Fruit fly (Drosophila melanogaster): ENCODE data around the gene CG6686.

The CG6686 gene

DNA sequence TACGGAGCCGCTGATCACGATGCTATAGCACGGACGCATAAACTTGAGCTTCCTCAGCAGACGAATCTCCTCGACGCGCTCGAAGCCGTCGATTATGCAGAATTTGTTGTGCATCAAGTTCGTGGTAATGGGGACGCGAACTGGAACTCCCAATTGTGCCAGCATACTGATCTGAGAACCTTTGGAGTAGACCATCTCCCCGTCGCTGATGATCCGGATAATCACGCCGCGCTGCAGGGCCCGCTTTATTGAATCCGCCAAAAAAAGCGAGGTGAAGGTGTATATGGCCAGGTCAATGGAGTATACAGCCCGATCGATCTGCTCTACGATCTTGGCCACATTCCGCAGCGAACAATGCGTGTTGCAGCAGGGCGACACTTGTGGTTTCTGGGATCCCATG lies 1.4 kb upstream of the CG6686 start:
- TF ChIP-seq psq (optimal IDR thresholded peaks at IDR 0.05) (no peak), usp (GFP tag; optimal IDR thresholded peaks at IDR 0.05) (no peak), Dll (optimal IDR thresholded peaks at IDR 0.05) (no peak), pan (optimal IDR thresholded peaks at IDR 0.05) (no peak)

- no peak for TF ChIP-seq usp (GFP tag; optimal IDR thresholded peaks at IDR 0.05)
- TF ChIP-seq CG8478 (optimal IDR thresholded peaks at IDR 0.05) = no peak
- no peak for TF ChIP-seq pan (optimal IDR thresholded peaks at IDR 0.05)
- TF ChIP-seq Dll (optimal IDR thresholded peaks at IDR 0.05) = no peak
- TF ChIP-seq psq (optimal IDR thresholded peaks at IDR 0.05) = no peak
- TF ChIP-seq EcR (GFP tag; optimal IDR thresholded peaks at IDR 0.05) = no peak
Observed at dm6 chr2L:11981210-11981609, 6.6 kb downstream of the CG6686 start, which contains the start of gene CG16965. Gene CG16965, plus strand, starts transcription at chr2L:11981591.

DNA sequence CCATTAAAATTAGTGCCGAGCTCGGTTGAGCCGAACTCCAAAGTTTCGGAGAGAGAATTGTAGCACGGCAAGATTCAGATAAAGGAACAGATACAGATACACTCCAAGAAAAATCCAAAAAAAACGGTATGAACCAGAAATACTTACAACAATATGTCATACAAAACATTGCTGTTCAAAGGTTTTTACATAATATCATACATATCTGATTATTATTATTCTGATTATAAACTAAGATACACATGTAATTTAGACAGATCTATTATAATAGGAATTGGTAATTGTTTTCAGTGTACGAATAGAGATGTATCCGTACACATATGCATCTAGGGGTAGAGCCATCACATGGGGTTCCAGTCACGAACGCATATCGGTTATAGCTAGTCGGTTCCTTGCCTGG lies 7.8 kb downstream of the CG6686 start:
- TF ChIP-seq usp (GFP tag; optimal IDR thresholded peaks at IDR 0.05) (no peak), CG8478 (optimal IDR thresholded peaks at IDR 0.05) (no peak)

DNA sequence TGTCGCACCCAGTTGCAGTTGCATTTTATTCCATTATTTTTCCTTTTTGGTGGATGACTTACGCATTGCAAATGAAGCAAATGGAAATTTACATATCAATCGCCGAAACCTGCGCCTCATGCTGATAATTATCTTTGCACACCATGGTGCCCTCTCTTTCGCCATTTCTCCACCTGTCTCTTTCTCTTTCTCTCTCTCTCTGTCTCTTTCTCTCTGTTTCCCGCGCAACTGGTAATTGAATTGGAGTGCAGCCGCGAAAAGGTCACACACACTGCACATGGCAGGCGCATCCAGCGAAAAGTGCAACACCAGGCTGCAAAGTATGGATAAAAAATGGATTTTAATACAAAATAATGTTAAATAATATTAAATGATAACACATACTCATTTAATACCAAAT lies 10.1 kb downstream of the CG6686 start:
- TF ChIP-seq usp (GFP tag; optimal IDR thresholded peaks at IDR 0.05) (no peak), Dll (optimal IDR thresholded peaks at IDR 0.05) (no peak), EcR (GFP tag; optimal IDR thresholded peaks at IDR 0.05) (no peak), psq (optimal IDR thresholded peaks at IDR 0.05) (no peak), CG8478 (optimal IDR thresholded peaks at IDR 0.05) (no peak), pan (optimal IDR thresholded peaks at IDR 0.05) (no peak)

DNA sequence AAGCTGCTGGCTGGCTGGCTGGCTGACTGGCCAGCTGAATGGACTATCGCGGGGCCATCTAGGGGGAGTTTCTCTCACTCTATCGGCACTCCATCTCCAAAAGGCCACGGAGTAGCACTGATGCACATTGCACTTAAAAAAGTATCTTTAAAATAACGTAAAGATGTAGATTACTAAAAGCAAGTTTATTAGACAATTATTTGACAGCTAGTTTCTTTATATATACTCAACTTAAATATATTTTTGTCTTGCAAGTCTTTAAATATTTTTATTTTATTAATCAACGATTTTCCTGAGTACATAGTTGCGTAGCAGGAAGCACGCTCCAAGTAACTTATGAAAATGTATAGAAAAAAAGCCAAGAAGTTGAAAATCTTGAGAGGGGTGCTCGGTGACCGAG lies 10.9 kb downstream of the CG6686 start:
- TF ChIP-seq Dll (optimal IDR thresholded peaks at IDR 0.05) (no peak), EcR (GFP tag; optimal IDR thresholded peaks at IDR 0.05) (no peak), psq (optimal IDR thresholded peaks at IDR 0.05) (no peak), CG8478 (optimal IDR thresholded peaks at IDR 0.05) (no peak), pan (optimal IDR thresholded peaks at IDR 0.05) (no peak), usp (GFP tag; optimal IDR thresholded peaks at IDR 0.05) (no peak)

DNA sequence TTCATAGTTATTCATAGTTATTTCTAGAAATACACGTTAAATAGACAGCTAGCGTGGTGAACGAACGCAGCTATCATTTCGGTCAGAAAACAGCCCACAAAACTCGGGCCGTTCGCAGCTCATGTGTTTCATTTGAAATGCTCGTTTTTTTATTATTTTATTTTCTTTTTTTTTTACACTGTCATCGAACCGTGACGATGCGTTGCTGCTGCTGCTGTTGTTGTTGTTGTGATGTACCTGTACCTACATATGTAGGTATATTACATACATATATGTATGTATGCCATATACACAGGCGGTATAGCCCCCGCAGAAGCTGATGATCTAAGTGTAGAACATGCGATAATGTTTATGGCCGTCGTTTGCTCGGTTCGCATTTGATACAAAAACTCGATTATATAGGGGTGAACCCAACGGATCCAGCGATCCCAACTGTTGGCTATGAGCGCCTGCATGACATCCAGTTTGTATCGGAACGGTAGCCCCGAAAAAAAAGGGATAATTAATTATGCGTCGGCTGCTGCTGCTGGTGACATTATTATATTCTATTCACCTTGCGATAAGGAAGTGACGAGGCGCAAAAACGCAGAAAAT lies 14.6 kb downstream of the CG6686 start:
- TF ChIP-seq psq (optimal IDR thresholded peaks at IDR 0.05) = no peak
- TF ChIP-seq Dll (optimal IDR thresholded peaks at IDR 0.05) = no peak
- TF ChIP-seq CG8478 (optimal IDR thresholded peaks at IDR 0.05) = no peak
- no peak for TF ChIP-seq usp (GFP tag; optimal IDR thresholded peaks at IDR 0.05)
- no peak for TF ChIP-seq EcR (GFP tag; optimal IDR thresholded peaks at IDR 0.05)
- TF ChIP-seq pan (optimal IDR thresholded peaks at IDR 0.05) = no peak

- TF ChIP-seq pan (optimal IDR thresholded peaks at IDR 0.05) = no peak
- no peak for TF ChIP-seq psq (optimal IDR thresholded peaks at IDR 0.05)
- TF ChIP-seq usp (GFP tag; optimal IDR thresholded peaks at IDR 0.05) = no peak
- no peak for TF ChIP-seq EcR (GFP tag; optimal IDR thresholded peaks at IDR 0.05)
- peak; percentile 84 for TF ChIP-seq CG8478 (optimal IDR thresholded peaks at IDR 0.05)
- peak; percentile 75 for TF ChIP-seq Dll (optimal IDR thresholded peaks at IDR 0.05)
Observed at dm6 chr2L:11970853-11971397, 16.9 kb downstream of the CG6686 start.

dm6 chr2L:11970343-11970742 lies 17.5 kb downstream of the CG6686 start:
- TF ChIP-seq CG8478 (optimal IDR thresholded peaks at IDR 0.05) = no peak
- no peak for TF ChIP-seq EcR (GFP tag; optimal IDR thresholded peaks at IDR 0.05)
- no peak for TF ChIP-seq psq (optimal IDR thresholded peaks at IDR 0.05)
- no peak for TF ChIP-seq Dll (optimal IDR thresholded peaks at IDR 0.05)
- no peak for TF ChIP-seq pan (optimal IDR thresholded peaks at IDR 0.05)
- TF ChIP-seq usp (GFP tag; optimal IDR thresholded peaks at IDR 0.05) = no peak

dm6 chr2L:11969424-11969823 lies 18.4 kb downstream of the CG6686 start:
- TF ChIP-seq CG8478 (optimal IDR thresholded peaks at IDR 0.05) (no peak), Dll (optimal IDR thresholded peaks at IDR 0.05) (no peak), pan (optimal IDR thresholded peaks at IDR 0.05) (no peak), usp (GFP tag; optimal IDR thresholded peaks at IDR 0.05) (no peak), EcR (GFP tag; optimal IDR thresholded peaks at IDR 0.05) (no peak), psq (optimal IDR thresholded peaks at IDR 0.05) (no peak)

DNA sequence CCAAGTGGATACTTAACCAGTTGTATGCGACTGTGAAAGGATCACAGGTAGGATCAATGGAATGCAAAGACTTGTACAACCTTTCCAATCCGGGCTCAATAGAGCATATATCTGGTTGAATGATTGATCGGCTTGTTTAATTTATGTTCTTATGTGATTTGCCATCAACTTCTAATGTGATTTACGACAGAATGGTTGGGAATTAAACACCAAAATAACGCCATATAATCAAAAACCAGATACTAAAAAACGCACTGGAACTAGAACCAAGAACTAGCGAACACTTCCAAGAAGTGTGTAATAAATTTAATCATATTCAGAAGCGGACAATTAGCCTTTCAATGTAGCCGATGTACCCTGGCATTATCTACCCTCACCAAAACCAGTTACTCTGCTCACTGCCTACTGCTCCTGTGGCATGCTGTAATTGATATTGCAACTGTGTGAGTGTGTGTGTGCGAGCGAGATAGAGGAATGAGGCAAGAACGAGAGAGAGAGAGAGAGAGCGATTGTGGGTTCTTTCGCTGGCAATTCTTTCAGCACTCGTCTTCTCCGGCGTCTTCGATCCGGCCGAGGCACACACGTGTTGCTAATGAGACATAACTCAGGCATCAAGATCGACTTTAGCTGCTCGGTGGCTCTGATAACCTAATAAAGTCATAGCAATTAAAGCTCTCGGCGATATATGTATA lies 19.1 kb downstream of the CG6686 start:
- TF ChIP-seq psq (optimal IDR thresholded peaks at IDR 0.05) (no peak), usp (GFP tag; optimal IDR thresholded peaks at IDR 0.05) (no peak), CG8478 (optimal IDR thresholded peaks at IDR 0.05) (peak; percentile 26), EcR (GFP tag; optimal IDR thresholded peaks at IDR 0.05) (no peak), Dll (optimal IDR thresholded peaks at IDR 0.05) (no peak)

- TF ChIP-seq usp (GFP tag; optimal IDR thresholded peaks at IDR 0.05) (no peak), psq (optimal IDR thresholded peaks at IDR 0.05) (no peak), EcR (GFP tag; optimal IDR thresholded peaks at IDR 0.05) (no peak), CG8478 (optimal IDR thresholded peaks at IDR 0.05) (no peak), Dll (optimal IDR thresholded peaks at IDR 0.05) (no peak), pan (optimal IDR thresholded peaks at IDR 0.05) (no peak)
Observed at dm6 chr2L:11965610-11966594, 21.9 kb downstream of the CG6686 start.
